Worm (Caenorhabditis elegans): ENCODE results near the gene K02H11.9.

DNA sequence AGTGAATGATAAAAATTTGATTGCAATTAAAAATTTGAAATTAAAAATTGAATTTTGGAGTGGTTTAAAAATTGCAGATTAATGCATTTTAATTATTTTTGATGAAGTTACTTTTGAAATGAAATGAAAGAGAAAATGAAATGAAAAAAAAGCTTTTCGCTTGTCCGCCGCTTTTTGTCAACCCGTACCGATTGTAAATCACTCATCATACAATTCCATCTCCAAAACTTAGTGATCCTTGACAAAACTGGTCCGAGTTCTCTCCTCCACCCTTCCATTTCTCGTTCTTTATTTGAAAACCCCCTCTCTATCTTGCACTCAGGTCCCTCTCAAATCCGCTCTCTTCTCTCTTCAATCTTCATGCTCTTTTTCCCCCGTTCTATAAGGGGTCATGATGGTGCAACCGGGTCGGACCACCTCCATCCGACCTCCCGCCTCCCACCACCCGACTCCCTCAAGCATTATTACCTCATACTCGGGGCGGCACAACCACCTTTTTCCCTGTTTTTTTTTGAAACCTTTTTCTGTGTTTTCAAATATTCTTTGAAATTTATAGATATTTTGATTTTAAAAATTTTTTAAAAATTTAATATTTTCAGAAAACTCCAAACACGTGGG is 40.3 kb upstream of the K02H11.9 start:
- TF ChIP-seq ama-1 (optimal IDR thresholded peaks at IDR 0.05) (no peak), hmg-4 (GFP tag; optimal IDR thresholded peaks at IDR 0.05) (peak; percentile 30), hnd-1 (tag; optimal IDR thresholded peaks at IDR 0.05) (no peak), tbx-11 (GFP tag; IDR thresholded peaks at IDR 0.05) (no peak), pes-1 (GFP tag; IDR thresholded peaks at IDR 0.05) (peak; percentile 11; the same call in 1 of the 2 replicates)
